Fruit fly (Drosophila melanogaster) whole organism, wandering third instar larva: ENCODE measurements around the gene Cyt-c1.

Experiments
- Abd-B ChIP-seq: fragments of >200 bp; optimal IDR thresholded peaks from 2 replicates; lab custom pipeline; 2017; ENCODE audit warnings: missing biosample characterization, missing genetic modification characterization
- CG9705 ChIP-seq: fragments of 200-800 bp; sonication (Bioruptor generic); optimal IDR thresholded peaks from 2 replicates; lab custom pipeline; 2018; ENCODE audit warnings: missing biosample characterization, mild to moderate bottlenecking, missing genetic modification characterization
- CrebA ChIP-seq: fragments of 200-800 bp; sonication (Bioruptor generic); optimal IDR thresholded peaks from 2 replicates; lab custom pipeline; 2016; ENCODE audit warnings: missing biosample characterization, mild to moderate bottlenecking, missing genetic modification characterization, borderline replicate concordance
- Dfd ChIP-seq: fragments of >200 bp; optimal IDR thresholded peaks from 2 replicates; lab custom pipeline; 2017; ENCODE audit warnings: missing biosample characterization, missing genetic modification characterization
- Dif ChIP-seq: fragments of 200-275, 200-300 bp; sonication (Bioruptor generic); optimal IDR thresholded peaks from 2 replicates; lab custom pipeline; 2018; ENCODE audit warnings: missing biosample characterization, missing genetic modification characterization; ENCODE audit not compliant: partially characterized antibody
- GATAd ChIP-seq: sonication (Bioruptor generic); optimal IDR thresholded peaks from 2 replicates; lab custom pipeline; 2016; ENCODE audit warnings: missing biosample characterization, missing genetic modification characterization
- HLH106 ChIP-seq: fragments of 200-800 bp; optimal IDR thresholded peaks from 3 replicates; lab custom pipeline; 2019; ENCODE audit warnings: missing biosample characterization, mild to moderate bottlenecking, missing genetic modification characterization, moderate library complexity
- Hnf4 ChIP-seq: fragments of 200-800 bp; sonication (Bioruptor generic); optimal IDR thresholded peaks from 2 replicates; lab custom pipeline; 2016; ENCODE audit warnings: missing biosample characterization, mild to moderate bottlenecking, missing genetic modification characterization
- Hr78 ChIP-seq: fragments of >200 bp; optimal IDR thresholded peaks from 2 replicates; lab custom pipeline; 2017; ENCODE audit warnings: missing biosample characterization, missing genetic modification characterization
- Hr83 ChIP-seq: fragments of 200-300 bp; sonication (Bioruptor generic); optimal IDR thresholded peaks from 2 replicates; lab custom pipeline; 2016; ENCODE audit warnings: missing biosample characterization, mild to moderate bottlenecking, missing genetic modification characterization, moderate library complexity; ENCODE audit not compliant: poor library complexity, severe bottlenecking
- Jra ChIP-seq: sonication (Bioruptor generic); optimal IDR thresholded peaks from 2 replicates; lab custom pipeline; 2016; ENCODE audit warnings: missing biosample characterization, missing genetic modification characterization
- Mio ChIP-seq: sonication (Bioruptor generic); optimal IDR thresholded peaks from 2 replicates; lab custom pipeline; 2016; ENCODE audit warnings: missing biosample characterization, missing genetic modification characterization
- Myc ChIP-seq: fragments of >200 bp; optimal IDR thresholded peaks from 2 replicates; lab custom pipeline; 2017
- N ChIP-seq: fragments of >200 bp; optimal IDR thresholded peaks from 2 replicates; lab custom pipeline; 2018; ENCODE audit warnings: missing biosample characterization, missing external identifiers, missing genetic modification characterization
- Sp1 ChIP-seq: fragments of 200-800 bp; sonication (Bioruptor generic); optimal IDR thresholded peaks from 3 replicates; lab custom pipeline; 2019; ENCODE audit warnings: missing biosample characterization, mild to moderate bottlenecking, missing genetic modification characterization, moderate library complexity
- br ChIP-seq: fragments of 200-800 bp; sonication (Bioruptor generic); optimal IDR thresholded peaks from 2 replicates; lab custom pipeline; 2016; ENCODE audit warnings: missing biosample characterization, missing genetic modification characterization
- brk ChIP-seq: fragments of 200-800 bp; sonication (Bioruptor generic); optimal IDR thresholded peaks from 2 replicates; lab custom pipeline; 2016; ENCODE audit warnings: missing biosample characterization, mild to moderate bottlenecking, missing genetic modification characterization
- dl ChIP-seq, 2 experiments: fragments of 175-275, 200-275 bp in 1 of 2; fragments of 200-275 bp in 1 of 2; sonication (Bioruptor generic); optimal IDR thresholded peaks; lab custom pipeline; 2018; ENCODE audit warnings: mild to moderate bottlenecking in 2 of 2, missing biosample characterization in 2 of 2, missing genetic modification characterization in 2 of 2, moderate library complexity in 2 of 2; ENCODE audit not compliant: partially characterized antibody in 2 of 2, insufficient read depth in 1 of 2
- dmrt93B ChIP-seq: fragments of 200-800 bp; sonication (Bioruptor generic); optimal IDR thresholded peaks from 2 replicates; lab custom pipeline; 2018; ENCODE audit warnings: missing biosample characterization, mild to moderate bottlenecking, missing genetic modification characterization
- dsf ChIP-seq: sonication (Bioruptor generic); optimal IDR thresholded peaks from 2 replicates; lab custom pipeline; 2016; ENCODE audit warnings: missing biosample characterization, missing genetic modification characterization, borderline replicate concordance
- ey ChIP-seq: fragments of 200-800 bp; sonication (Bioruptor generic); optimal IDR thresholded peaks from 2 replicates; lab custom pipeline; 2016; ENCODE audit warnings: missing biosample characterization, missing genetic modification characterization
- fru ChIP-seq: fragments of 200-800 bp; sonication (Bioruptor generic); optimal IDR thresholded peaks from 3 replicates; lab custom pipeline; 2016; ENCODE audit warnings: missing biosample characterization, mild to moderate bottlenecking, missing genetic modification characterization
- h ChIP-seq: fragments of 200-800 bp; sonication (Bioruptor generic); optimal IDR thresholded peaks from 3 replicates; lab custom pipeline; 2016; ENCODE audit warnings: missing biosample characterization, mild to moderate bottlenecking, missing genetic modification characterization
- lola ChIP-seq: fragments of >200 bp; optimal IDR thresholded peaks from 2 replicates; lab custom pipeline; 2017; ENCODE audit warnings: missing biosample characterization, missing genetic modification characterization
- pan ChIP-seq: fragments of >200 bp; optimal IDR thresholded peaks from 2 replicates; lab custom pipeline; 2017
- psq ChIP-seq: fragments of 200-800 bp; sonication (Bioruptor generic); optimal IDR thresholded peaks from 3 replicates; lab custom pipeline; 2017; ENCODE audit warnings: missing biosample characterization, mild to moderate bottlenecking, missing genetic modification characterization, moderate library complexity
- rgr ChIP-seq: fragments of 200-800 bp; sonication (Bioruptor generic); optimal IDR thresholded peaks from 3 replicates; lab custom pipeline; 2016; ENCODE audit warnings: missing biosample characterization, mild to moderate bottlenecking, missing genetic modification characterization
- sage ChIP-seq: fragments of 200-800 bp; sonication (Bioruptor generic); optimal IDR thresholded peaks from 2 replicates; lab custom pipeline; 2016; ENCODE audit warnings: missing biosample characterization, mild to moderate bottlenecking, missing genetic modification characterization
- woc ChIP-seq: sonication (Bioruptor generic); optimal IDR thresholded peaks from 2 replicates; lab custom pipeline; 2016; ENCODE audit warnings: missing biosample characterization, mild to moderate bottlenecking, missing genetic modification characterization

Cyt-c1 gene

DNA sequence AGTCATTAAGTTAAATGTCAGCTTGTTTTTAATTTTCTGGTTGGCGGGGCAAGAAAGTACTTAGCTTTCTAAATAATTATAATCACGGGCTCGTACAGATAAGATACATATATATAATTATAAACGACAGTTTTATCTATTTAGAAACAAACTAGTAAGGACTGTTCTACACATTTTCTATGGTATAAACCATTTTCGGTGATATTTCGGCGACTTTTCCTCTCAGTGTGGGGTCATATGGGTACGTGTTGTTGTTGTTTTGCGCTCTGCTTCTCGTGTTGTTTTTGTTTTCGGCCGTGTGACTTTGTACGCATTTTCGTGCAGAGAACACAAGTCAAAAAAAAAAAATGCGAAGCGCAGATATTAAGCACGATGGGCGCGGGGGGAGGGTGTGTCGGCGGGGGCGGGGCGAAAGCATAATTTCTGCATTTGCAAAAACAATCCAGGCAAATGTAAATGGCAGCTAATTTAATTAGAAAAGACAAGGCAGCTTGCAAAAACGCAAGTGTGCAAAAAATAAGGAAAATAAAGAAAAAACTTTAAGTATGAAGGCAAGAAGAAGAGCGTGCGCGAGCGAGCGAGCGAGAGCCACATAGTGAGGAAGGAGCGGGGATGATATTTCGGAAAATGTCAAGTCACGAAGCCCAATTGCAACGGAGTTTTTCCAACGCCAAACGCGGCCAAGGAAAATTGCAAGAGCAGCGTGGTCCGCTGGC, 5.3 kb downstream of the Cyt-c1 start (continued):
- no peak for TF ChIP-seq fru (GFP tag; lab: Kevin White, UChicago)
- TF ChIP-seq rgr (GFP tag; lab: Kevin White, UChicago) = peak; percentile 51
- TF ChIP-seq dsf = no peak
- no peak for TF ChIP-seq brk
- no peak for TF ChIP-seq woc (GFP tag; lab: Kevin White, UChicago)
- TF ChIP-seq h (GFP tag; lab: Kevin White, UChicago) = peak; percentile 73
- no peak for TF ChIP-seq Abd-B (GFP tag; lab: Kevin White, UChicago)
- no peak for TF ChIP-seq N (GFP tag; lab: Kevin White, UChicago)
- no peak for TF ChIP-seq GATAd (GFP tag; lab: Kevin White, UChicago)
- no peak for TF ChIP-seq Hr83 (GFP tag; lab: Kevin White, UChicago)

DNA sequence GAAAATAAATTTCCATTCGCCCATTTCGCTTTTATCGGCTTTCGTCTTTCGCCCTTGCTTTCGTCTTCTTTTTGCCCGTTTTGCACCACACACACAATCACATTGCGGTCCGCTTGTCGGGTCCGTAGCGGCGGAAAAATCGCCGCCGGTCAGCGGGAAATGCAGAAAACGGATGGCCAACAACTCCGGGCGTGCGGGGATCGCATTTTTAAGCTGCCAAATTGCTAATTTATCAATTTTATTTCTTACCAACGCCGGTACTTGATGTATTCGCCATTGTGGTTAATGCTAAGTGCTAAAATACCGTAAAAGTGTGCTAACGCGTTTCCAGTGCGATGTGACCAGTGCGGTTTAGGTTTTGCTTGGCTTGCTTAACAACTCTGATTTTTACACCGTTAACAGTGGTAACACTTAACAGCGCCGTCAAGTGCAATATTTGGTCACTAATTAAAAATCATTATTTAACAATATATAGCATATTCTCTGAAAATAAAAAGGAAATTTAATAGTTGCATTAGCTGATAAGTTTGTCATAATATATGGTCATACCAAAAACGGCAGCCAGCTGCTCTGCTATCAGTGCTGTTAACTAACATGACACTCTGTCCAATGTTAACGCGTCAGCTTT, 6.0 kb downstream of the Cyt-c1 start, which contains the start of the genes Uev1A and Membrin:
Gene Uev1A (minus strand): TSS at position 346 of the 628 bp plus-strand sequence.
Gene Membrin (plus strand): TSS at position 576 of the 628 bp plus-strand sequence.
- TF ChIP-seq h (GFP tag; lab: Kevin White, UChicago) (peak; percentile 15), Hnf4 (GFP tag; lab: Kevin White, UChicago) (peak; percentile 20), CG9705 (GFP tag; lab: Kevin White, UChicago) (no peak), psq (GFP tag; lab: Kevin White, UChicago) (peak; percentile 10), Myc (lab: Kevin White, UChicago) (peak; percentile 14), rgr (GFP tag; lab: Kevin White, UChicago) (peak; percentile 37), ey (GFP tag; lab: Kevin White, UChicago) (peak; percentile 4), sage (GFP tag; lab: Kevin White, UChicago) (peak; percentile 53), Jra (GFP tag; lab: Kevin White, UChicago) (no peak)

DNA sequence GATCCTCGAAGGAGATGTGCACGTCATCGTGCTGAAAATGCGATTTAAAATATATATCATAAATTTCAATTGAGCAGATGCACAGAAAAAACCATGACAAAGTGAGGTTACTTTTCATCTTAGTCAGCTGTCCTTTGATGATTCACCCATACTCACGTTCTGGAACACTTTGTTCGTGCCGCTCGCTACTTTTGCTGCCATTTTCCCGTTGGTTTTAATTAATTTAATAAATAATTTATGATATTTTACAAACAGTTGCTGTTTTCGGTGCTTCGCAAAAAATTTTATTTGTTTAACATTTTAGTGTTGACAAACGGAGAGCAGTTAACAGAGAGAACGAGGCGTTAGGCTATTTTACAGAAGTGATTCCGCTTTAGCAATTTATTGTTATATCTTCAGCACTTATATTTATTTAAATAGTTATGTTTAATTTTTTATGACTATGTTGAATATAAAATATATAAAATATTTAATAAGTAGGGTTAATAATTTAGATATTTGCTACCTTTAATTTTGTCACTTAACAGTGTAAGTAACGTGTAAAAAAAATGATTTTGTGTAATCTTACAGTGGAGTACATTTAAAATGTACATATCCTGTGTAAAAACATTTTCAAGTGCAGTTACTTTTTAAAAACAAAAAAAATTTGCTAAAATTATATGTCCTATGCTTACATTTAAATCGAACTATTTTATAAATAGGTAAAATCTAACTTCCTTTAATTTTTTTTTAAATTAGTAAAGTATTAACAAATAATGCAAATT, 7.9 kb downstream of the Cyt-c1 start, which contains the start of gene Pfdn4:
Gene Pfdn4 (minus strand): TSS at position 265 of the 764 bp plus-strand sequence.
- TF ChIP-seq rgr (GFP tag; lab: Kevin White, UChicago) (no peak), dmrt93B (GFP tag; lab: Kevin White, UChicago) (no peak), Hnf4 (GFP tag; lab: Kevin White, UChicago) (no peak), Dif (no peak), brk (peak; percentile 59), Myc (lab: Kevin White, UChicago) (peak; percentile 48), psq (GFP tag; lab: Kevin White, UChicago) (no peak), Hr78 (GFP tag; lab: Kevin White, UChicago) (no peak), fru (GFP tag; lab: Kevin White, UChicago) (no peak), sage (GFP tag; lab: Kevin White, UChicago) (peak; percentile 58), lola (GFP tag; lab: Kevin White, UChicago) (no peak)

DNA sequence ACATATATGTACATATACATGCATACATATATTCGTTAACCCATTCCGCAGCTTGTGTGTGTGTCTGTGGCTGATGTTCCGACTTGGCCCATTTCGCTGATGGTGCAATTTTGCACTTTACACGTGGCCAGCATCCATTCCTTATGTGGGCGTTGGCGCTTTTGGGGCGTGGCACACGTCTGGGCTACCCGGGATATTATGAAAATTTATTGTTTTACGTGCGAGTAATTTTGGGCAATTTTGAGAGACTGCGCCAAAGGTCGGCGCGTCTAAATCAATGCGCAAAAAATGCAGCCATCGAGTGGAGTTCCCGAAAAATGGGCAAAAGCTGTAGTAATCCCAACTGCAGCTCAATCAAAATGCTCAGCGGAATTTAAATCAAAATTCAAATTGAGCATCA, 12.0 kb downstream of the Cyt-c1 start:
- no peak for TF ChIP-seq CrebA (GFP tag; lab: Kevin White, UChicago)
- TF ChIP-seq dsf = no peak
- TF ChIP-seq Hnf4 (GFP tag; lab: Kevin White, UChicago) = no peak
- TF ChIP-seq dl (GFP tag; optimal IDR thresholded peaks at IDR 0.05; lab: Kevin White, UChicago; ENCODE audit: insufficient read depth in 1 of 2, partially characterized antibody in 2 of 2) = no peak
- TF ChIP-seq pan = no peak
- no peak for TF ChIP-seq fru (GFP tag; lab: Kevin White, UChicago)
- no peak for TF ChIP-seq N (GFP tag; lab: Kevin White, UChicago)
- no peak for TF ChIP-seq Dfd
- no peak for TF ChIP-seq HLH106
- no peak for TF ChIP-seq Mio (GFP tag; lab: Kevin White, UChicago)
- TF ChIP-seq Dif = no peak
- TF ChIP-seq psq (GFP tag; lab: Kevin White, UChicago) = no peak
- TF ChIP-seq brk = no peak
- TF ChIP-seq GATAd (GFP tag; lab: Kevin White, UChicago) = no peak
- no peak for TF ChIP-seq rgr (GFP tag; lab: Kevin White, UChicago)
- no peak for TF ChIP-seq Abd-B (GFP tag; lab: Kevin White, UChicago)
- TF ChIP-seq Sp1 (GFP tag; lab: Kevin White, UChicago) = no peak
- no peak for TF ChIP-seq br (GFP tag; lab: Kevin White, UChicago)
